Fruit fly (Drosophila melanogaster): Measurements from ENCODE around the gene Hrb98DE.

Gene Hrb98DE

DNA sequence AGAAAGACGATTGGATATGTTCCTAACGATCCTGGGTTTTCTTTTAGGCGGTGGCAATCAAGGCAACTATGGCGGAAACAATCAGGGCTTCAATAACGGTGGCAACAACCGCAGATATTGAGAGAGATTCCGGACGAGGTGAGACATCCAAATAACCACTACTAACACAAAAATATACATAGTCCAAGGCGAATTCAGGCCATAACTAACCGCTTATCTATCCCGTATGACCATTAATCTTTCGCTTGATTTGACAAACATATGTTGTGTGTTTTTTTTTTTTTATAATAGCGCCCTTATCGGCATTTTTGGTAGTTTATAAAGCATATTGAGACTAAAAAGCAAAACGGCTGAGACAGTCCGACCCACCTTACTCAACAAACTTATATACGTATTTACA, 3.9 kb downstream of the Hrb98DE start:
- TF ChIP-seq acj6 (GFP tag; optimal IDR thresholded peaks at IDR 0.05): no peak
- TF ChIP-seq Eip75B (GFP tag; optimal IDR thresholded peaks at IDR 0.05): no peak
- TF ChIP-seq dsx (GFP tag; optimal IDR thresholded peaks at IDR 0.05; ENCODE audit: poor library complexity, severe bottlenecking): no peak
- TF ChIP-seq CG11762 (GFP tag; optimal IDR thresholded peaks at IDR 0.05; ENCODE audit: insufficient read depth): no peak
- TF ChIP-seq svp (GFP tag): no peak
- TF ChIP-seq Ets96B (tag; optimal IDR thresholded peaks at IDR 0.05): no peak
- TF ChIP-seq vri (GFP tag; optimal IDR thresholded peaks at IDR 0.05): no peak
- TF ChIP-seq CG16779 (tag; optimal IDR thresholded peaks at IDR 0.05): no peak
- no peak for TF ChIP-seq CG6808 (GFP tag; optimal IDR thresholded peaks at IDR 0.05)
- no peak for TF ChIP-seq cyc (GFP tag; optimal IDR thresholded peaks at IDR 0.05)
- TF ChIP-seq CG11294 (GFP tag; IDR thresholded peaks at IDR 0.05): no peak
- no peak for TF ChIP-seq Smox (GFP tag; optimal IDR thresholded peaks at IDR 0.05)
- no peak for TF ChIP-seq achi (GFP tag; optimal IDR thresholded peaks at IDR 0.05)
- no peak for TF ChIP-seq CG4318 (GFP tag; optimal IDR thresholded peaks at IDR 0.05)

DNA sequence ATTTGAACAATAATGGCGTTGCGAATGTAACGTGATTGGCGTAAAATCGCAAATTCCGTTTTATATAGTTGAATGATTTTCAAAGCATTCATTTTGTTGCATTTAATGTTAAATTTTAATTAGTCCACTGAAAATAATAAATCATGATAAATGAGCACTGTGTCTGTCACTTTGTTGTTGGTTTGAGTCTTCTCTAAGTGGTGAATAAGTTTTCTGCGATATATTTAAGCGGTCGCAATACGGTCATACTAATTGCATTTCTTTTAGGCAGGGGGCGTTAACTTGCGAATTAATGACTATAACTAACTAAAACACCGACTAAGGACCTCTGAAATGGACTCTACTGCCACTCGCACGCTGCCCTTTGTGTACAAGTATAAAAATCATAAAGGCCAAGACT, 6.2 kb downstream of the Hrb98DE start, which contains the start of gene CG9986:
Gene CG9986 (plus strand): TSS at position 245 of the 400 bp plus-strand sequence.
- TF ChIP-seq fd59A (GFP tag; optimal IDR thresholded peaks at IDR 0.05) (no peak), Hr4 (GFP tag; optimal IDR thresholded peaks at IDR 0.05) (no peak), dsx (GFP tag; optimal IDR thresholded peaks at IDR 0.05; ENCODE audit: poor library complexity, severe bottlenecking) (peak; percentile 87), CG8632 (GFP tag; optimal IDR thresholded peaks at IDR 0.05) (no peak)

DNA sequence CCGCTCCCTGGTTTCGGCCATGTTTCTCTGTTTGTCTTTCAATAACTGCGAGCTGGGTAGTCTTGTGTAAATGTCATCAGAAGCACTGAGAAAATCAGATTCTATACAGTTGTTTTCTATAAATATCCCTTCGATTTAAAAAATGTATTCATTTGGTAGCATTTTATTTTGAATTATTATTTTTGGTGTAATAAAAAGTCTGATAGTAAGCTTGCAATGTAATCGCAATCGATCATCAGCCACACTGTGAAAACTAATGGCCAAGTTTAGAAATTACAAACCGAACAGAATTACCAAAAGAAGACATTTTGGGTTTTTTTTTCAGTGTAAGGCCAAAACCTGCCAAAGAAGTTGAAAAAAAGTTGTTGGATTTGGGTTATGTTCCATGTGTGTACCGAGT, 21.2 kb downstream of the Hrb98DE start:
- TF ChIP-seq CG32006 (GFP tag; optimal IDR thresholded peaks at IDR 0.05) (peak; percentile 20), Ets21C (GFP tag; optimal IDR thresholded peaks at IDR 0.05) (no peak), CG8119 (GFP tag; IDR thresholded peaks at IDR 0.05) (0 out of 3 replicates have a peak, but pooled peaks have one; percentile 14), CG9139 (GFP tag; optimal IDR thresholded peaks at IDR 0.05) (no peak), Eip78C (GFP tag) (peak; percentile 23), vri (GFP tag; optimal IDR thresholded peaks at IDR 0.05) (no peak), spab (GFP tag; optimal IDR thresholded peaks at IDR 0.05) (no peak), fd85E (GFP tag; optimal IDR thresholded peaks at IDR 0.05) (no peak), achi (GFP tag; optimal IDR thresholded peaks at IDR 0.05) (no peak), CG6792 (GFP tag; optimal IDR thresholded peaks at IDR 0.05) (no peak), topi (GFP tag; optimal IDR thresholded peaks at IDR 0.05) (no peak)

DNA sequence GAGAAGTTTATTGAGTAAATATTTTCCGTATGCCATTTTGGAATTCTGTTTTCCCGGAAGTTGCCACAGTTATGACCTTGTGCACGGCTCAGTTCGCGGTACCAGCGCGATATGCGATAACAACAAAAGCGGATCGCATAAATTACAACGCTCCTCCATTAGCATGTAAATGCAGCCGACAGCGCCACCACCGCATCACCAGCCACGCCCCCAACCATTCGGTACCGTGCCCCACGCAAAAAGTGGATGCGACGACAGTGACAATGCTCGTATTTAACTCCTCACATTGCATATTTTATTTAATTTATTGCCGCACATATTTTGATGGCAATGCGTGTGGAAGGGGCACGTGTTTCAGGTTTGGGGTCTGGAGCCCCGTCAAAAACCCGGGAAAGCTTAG, 23.5 kb downstream of the Hrb98DE start:
- no peak for TF ChIP-seq Gug (GFP tag; IDR thresholded peaks at IDR 0.05)
- TF ChIP-seq Blimp-1 (GFP tag; optimal IDR thresholded peaks at IDR 0.05): no peak
- no peak for TF ChIP-seq esn (GFP tag; optimal IDR thresholded peaks at IDR 0.05)
- TF ChIP-seq Smox (GFP tag; optimal IDR thresholded peaks at IDR 0.05): no peak
- no peak for TF ChIP-seq CG8632 (GFP tag; optimal IDR thresholded peaks at IDR 0.05)
- no peak for TF ChIP-seq svp (GFP tag)
- TF ChIP-seq Eip78C (GFP tag): no peak
- no peak for TF ChIP-seq CG11294 (GFP tag; IDR thresholded peaks at IDR 0.05)
- no peak for TF ChIP-seq CG10669 (GFP tag; optimal IDR thresholded peaks at IDR 0.05)
- no peak for TF ChIP-seq Hr39 (GFP tag; optimal IDR thresholded peaks at IDR 0.05)
- no peak for TF ChIP-seq pdm3 (GFP tag; optimal IDR thresholded peaks at IDR 0.05)
- no peak for TF ChIP-seq lz (GFP tag; optimal IDR thresholded peaks at IDR 0.05)
- no peak for TF ChIP-seq ss (GFP tag; optimal IDR thresholded peaks at IDR 0.05)

DNA sequence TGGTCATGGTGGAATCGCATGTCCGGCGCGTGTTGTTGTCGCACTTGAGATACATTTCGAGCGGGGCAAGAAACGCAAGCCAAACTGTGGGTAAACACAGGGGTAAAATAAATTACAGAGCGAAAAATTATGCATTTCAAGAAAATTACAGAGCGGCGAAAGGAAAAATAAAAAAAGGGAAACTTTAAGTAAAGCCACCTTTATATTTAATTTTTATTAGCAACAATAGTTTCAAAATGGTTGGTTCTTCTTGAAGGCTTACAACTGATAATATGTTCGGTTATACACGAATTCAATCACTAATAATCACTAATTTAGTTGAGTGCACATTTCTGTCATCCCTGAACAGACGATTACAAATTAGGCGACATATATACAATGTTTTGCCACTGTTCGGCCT, 23.9 kb downstream of the Hrb98DE start:
- peak; percentile 32 for TF ChIP-seq lz (GFP tag; optimal IDR thresholded peaks at IDR 0.05)
- no peak for TF ChIP-seq CG6854 (GFP tag; optimal IDR thresholded peaks at IDR 0.05)
- TF ChIP-seq CG10631 (GFP tag; optimal IDR thresholded peaks at IDR 0.05): peak; percentile 32
- TF ChIP-seq Smox (GFP tag; optimal IDR thresholded peaks at IDR 0.05): peak; percentile 48
- peak; percentile 94 for TF ChIP-seq Eip78C (GFP tag)
- TF ChIP-seq Hr39 (GFP tag; optimal IDR thresholded peaks at IDR 0.05): peak; percentile 43
- TF ChIP-seq CG11294 (GFP tag; IDR thresholded peaks at IDR 0.05): peak; percentile 29; the same call in 1 of the 2 replicates
- peak; percentile 38 for TF ChIP-seq spab (GFP tag; optimal IDR thresholded peaks at IDR 0.05)
- peak; percentile 56 for TF ChIP-seq Lpt (GFP tag; optimal IDR thresholded peaks at IDR 0.05)
- peak; percentile 37 for TF ChIP-seq CG6792 (GFP tag; optimal IDR thresholded peaks at IDR 0.05)
- no peak for TF ChIP-seq CG16779 (tag; optimal IDR thresholded peaks at IDR 0.05)
- peak; percentile 29 for TF ChIP-seq Sox102F (GFP tag; optimal IDR thresholded peaks at IDR 0.05)
- no peak for TF ChIP-seq Ets21C (GFP tag; optimal IDR thresholded peaks at IDR 0.05)
- TF ChIP-seq svp (GFP tag): peak; percentile 74
- peak; percentile 40 for TF ChIP-seq Ets96B (tag; optimal IDR thresholded peaks at IDR 0.05)
- TF ChIP-seq topi (GFP tag; optimal IDR thresholded peaks at IDR 0.05): peak; percentile 21
- TF ChIP-seq CG1621 (tag; optimal IDR thresholded peaks at IDR 0.05): no peak
- TF ChIP-seq CG4318 (GFP tag; optimal IDR thresholded peaks at IDR 0.05): peak; percentile 38
- TF ChIP-seq Blimp-1 (GFP tag; optimal IDR thresholded peaks at IDR 0.05): no peak
- TF ChIP-seq CG9139 (GFP tag; optimal IDR thresholded peaks at IDR 0.05): no peak
- TF ChIP-seq CG11902 (GFP tag; optimal IDR thresholded peaks at IDR 0.05): peak; percentile 20
- TF ChIP-seq CG6276 (GFP tag; optimal IDR thresholded peaks at IDR 0.05): peak; percentile 57
- TF ChIP-seq CG8319 (GFP tag; optimal IDR thresholded peaks at IDR 0.05): peak; percentile 22
- TF ChIP-seq ss (GFP tag; optimal IDR thresholded peaks at IDR 0.05): peak in 1 of 2 experiments; percentile 38

Measured in whole organism, prepupa.